Worm (Caenorhabditis elegans) whole organism, mixed stage, embryonic: ENCODE results near the gene math-23.
"Not testable (repeated sequence)": the region's sequence is repeated elsewhere in the genome, so short reads cannot be mapped to it uniquely, and the experiment has no call there.

Source experiments
- bed-3 ChIP-seq: fragments of 200-800 bp; sonication (Bioruptor generic); optimal IDR thresholded peaks from 3 replicates; lab custom pipeline; 2018; ENCODE audit warnings: mild to moderate bottlenecking, missing genetic modification characterization, moderate library complexity, missing compliant biosample characterization
- unc-39 ChIP-seq: fragments of 150-350 bp; optimal IDR thresholded peaks from 2 replicates; lab custom pipeline; 2014; ENCODE audit warnings: missing biosample characterization, missing genetic modification characterization
- unc-62 ChIP-seq: fragments of 150-350 bp; optimal IDR thresholded peaks from 2 replicates; lab custom pipeline; 2014; ENCODE audit warnings: missing biosample characterization, missing genetic modification reagents, missing genetic modification characterization

- not testable (repeated sequence) for TF ChIP-seq unc-39 (tag; lab: Kevin White, UChicago); unc-62 (GFP tag; lab: Kevin White, UChicago); bed-3 (GFP tag; lab: Kevin White, UChicago)
Measured at ce11 chrII:1854094-1854493, 48.0 kb upstream of the math-23 start, which contains the start of gene fbxb-95.
